Fruit fly (Drosophila melanogaster): ENCODE data around the gene CG15747.

Gene CG15747

DNA sequence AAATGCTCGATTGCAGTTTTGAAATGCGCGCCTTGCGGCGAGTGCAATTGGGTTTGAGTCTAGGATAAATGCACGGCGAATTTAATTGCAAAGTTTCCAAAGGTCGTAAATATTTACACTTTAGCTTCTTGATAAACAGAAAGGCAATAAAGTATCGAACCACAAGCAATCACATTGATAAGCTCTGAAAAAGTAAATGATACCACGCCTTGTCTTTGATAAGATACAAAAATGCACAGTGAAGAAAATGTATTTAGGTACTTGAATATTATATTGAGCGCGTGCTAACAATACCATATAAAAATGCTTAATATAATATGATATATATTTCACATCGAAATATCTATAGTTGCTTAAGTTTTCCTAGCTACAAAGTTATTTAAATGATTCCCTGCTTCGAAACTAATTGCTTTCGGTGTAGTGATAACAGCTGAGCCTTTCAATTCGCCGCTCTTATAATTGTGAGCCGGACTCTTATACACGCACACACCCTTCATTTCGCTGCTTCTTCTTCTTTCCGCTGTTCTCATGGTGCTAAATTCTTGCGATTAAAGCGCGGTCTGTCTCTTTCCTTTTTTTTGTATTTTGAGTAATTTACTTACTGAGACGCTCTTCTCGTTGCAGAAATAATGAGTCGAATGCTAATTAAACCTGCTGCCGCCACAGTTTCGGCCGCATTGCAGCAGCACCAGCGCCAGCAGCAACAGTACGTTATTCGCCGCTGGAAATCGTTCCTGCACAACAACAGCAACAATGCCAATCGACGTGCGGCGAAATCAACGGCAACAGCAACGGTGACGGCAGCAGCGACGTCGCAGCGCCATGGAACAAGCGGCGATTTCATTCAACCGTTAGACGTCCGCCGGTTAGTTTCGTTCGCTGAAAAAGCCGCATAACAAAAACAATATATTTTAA, 35.4 kb downstream of the CG15747 start (continued):
- TF ChIP-seq CG18599 (GFP tag; optimal IDR thresholded peaks at IDR 0.05) (peak; percentile 89), CG34376 (GFP tag; optimal IDR thresholded peaks at IDR 0.05) (peak; percentile 85), CG31441 (GFP tag; IDR thresholded peaks at IDR 0.05) (peak; percentile 80), jing (GFP tag; optimal IDR thresholded peaks at IDR 0.05) (peak; percentile 49), CG14710 (tag; optimal IDR thresholded peaks at IDR 0.05) (peak; percentile 85), unc-4 (GFP tag; IDR thresholded peaks at IDR 0.05; ENCODE audit: partially characterized antibody) (no peak), fu2 (GFP tag; optimal IDR thresholded peaks at IDR 0.05) (no peak), Sox102F (GFP tag; optimal IDR thresholded peaks at IDR 0.05) (peak; percentile 89), CG10267 (tag; optimal IDR thresholded peaks at IDR 0.05) (peak; percentile 84), CG14667 (GFP tag; IDR thresholded peaks at IDR 0.05) (peak; percentile 71), pita (GFP tag; optimal IDR thresholded peaks at IDR 0.05) (peak; percentile 31), lmd (GFP tag; IDR thresholded peaks at IDR 0.05) (peak; percentile 81), CG8388 (GFP tag; optimal IDR thresholded peaks at IDR 0.05) (peak; percentile 88), Gug (GFP tag; IDR thresholded peaks at IDR 0.05) (peak; percentile 60; the same call in 3 of the 4 replicates), tll (GFP tag; optimal IDR thresholded peaks at IDR 0.05) (no peak), CG15696 (tag; optimal IDR thresholded peaks at IDR 0.05) (peak; percentile 71), CG12391 (tag; optimal IDR thresholded peaks at IDR 0.05) (peak; percentile 93), Fer2 (tag; optimal IDR thresholded peaks at IDR 0.05) (peak; percentile 42), CG4424 (GFP tag; optimal IDR thresholded peaks at IDR 0.05) (peak; percentile 84), CG12236 (GFP tag; optimal IDR thresholded peaks at IDR 0.05) (no peak), ken (GFP tag; IDR thresholded peaks at IDR 0.05) (peak; percentile 74; the same call in 1 of the 3 replicates), CG2199 (GFP tag; IDR thresholded peaks at IDR 0.05) (0 out of 3 replicates have a peak, but pooled peaks have one; percentile 65)

DNA sequence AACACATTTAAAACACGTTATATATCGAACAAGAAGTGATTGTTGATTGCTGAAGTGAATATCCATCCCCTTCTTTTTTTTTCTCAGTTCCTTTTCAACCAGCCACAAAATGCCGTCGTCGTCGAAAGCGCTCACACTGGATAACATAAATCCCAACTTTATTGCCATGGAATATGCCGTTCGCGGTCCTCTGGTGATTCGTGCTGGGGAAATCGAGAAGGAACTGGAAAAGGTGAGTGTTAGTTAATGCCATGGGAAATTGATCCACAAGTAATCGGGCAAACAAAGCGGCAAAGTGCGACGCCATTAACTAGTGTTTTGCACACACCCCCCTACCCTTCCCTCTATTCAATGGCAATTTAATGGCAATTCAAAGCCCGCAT, 36.0 kb downstream of the CG15747 start:
- TF ChIP-seq CG8388 (GFP tag; optimal IDR thresholded peaks at IDR 0.05) = no peak
- TF ChIP-seq rib (GFP tag; IDR thresholded peaks at IDR 0.05) = peak; percentile 38; the same call in 1 of the 2 replicates
- peak; percentile 14 for TF ChIP-seq sens (GFP tag)
- TF ChIP-seq toy (GFP tag; IDR thresholded peaks at IDR 0.05) = no peak
- TF ChIP-seq cad (GFP tag; optimal IDR thresholded peaks at IDR 0.05) = no peak
- TF ChIP-seq Adf1 (GFP tag; IDR thresholded peaks at IDR 0.05) = peak; percentile 35; the same call in 1 of the 2 replicates
- TF ChIP-seq ci (GFP tag; IDR thresholded peaks at IDR 0.05) = 0 out of 3 replicates have a peak, but pooled peaks have one; percentile 6

DNA sequence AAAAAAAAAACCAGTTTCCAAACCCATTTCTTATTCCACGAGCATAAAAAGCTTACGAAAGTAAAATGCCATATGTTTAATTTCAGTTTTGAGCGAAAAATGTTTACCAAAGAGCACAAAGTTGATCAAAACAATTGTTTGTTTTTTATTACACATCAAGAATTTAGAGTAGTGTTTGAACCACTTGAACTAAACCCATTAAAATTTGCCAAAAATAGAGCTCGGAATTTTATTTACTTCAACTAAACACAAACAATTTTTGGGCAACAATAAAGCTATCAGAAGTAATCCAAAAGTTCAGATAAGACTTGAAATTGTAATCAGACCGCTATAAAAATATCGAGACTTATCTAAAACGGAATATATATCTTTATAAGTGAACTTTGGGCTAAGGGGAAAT, 36.9 kb downstream of the CG15747 start:
- TF ChIP-seq sd (tag; optimal IDR thresholded peaks at IDR 0.05) (peak; percentile 16), nmo (GFP tag; optimal IDR thresholded peaks at IDR 0.05) (no peak), zen2 (GFP tag; IDR thresholded peaks at IDR 0.05; ENCODE audit: partially characterized antibody) (no peak), CG10543 (GFP tag; optimal IDR thresholded peaks at IDR 0.05) (no peak), eve (GFP tag; optimal IDR thresholded peaks at IDR 0.05) (peak in 1 of 2 experiments; percentile 69), exex (tag; optimal IDR thresholded peaks at IDR 0.05) (peak; percentile 4), CG2678 (tag; optimal IDR thresholded peaks at IDR 0.05) (peak; percentile 14)
